Worm (Caenorhabditis elegans): ENCODE measurements around the gene C48B4.8.

DNA sequence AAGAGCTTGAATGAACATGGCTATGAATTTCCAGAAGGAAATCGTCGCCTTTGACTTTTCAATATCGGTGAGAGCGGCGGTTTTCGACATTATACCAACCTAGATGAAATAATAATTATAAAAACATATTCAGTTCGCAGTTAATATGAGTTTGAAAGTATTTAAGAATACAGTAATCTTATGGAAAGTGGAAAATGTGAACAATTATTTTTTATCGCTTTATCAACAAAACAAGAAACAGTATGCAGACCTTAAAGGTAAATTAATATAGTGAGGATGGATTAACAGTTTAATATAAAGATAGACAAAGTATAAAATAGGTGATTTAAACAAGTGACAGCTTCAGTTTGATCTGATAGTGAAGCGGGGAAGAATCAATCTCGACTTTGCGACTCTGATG lies 2.6 kb downstream of the C48B4.8 start, which contains the start of gene C48B4.6:
- TF ChIP-seq unc-62 (GFP tag; optimal IDR thresholded peaks at IDR 0.05) = no peak
- TF ChIP-seq F33H1.4 (GFP tag; IDR thresholded peaks at IDR 0.05) = no peak
- no peak for TF ChIP-seq rpc-1 (optimal IDR thresholded peaks at IDR 0.05)
- no peak for TF ChIP-seq rpc-1 (tag; optimal IDR thresholded peaks at IDR 0.05)
- no peak for TF ChIP-seq lin-35 (GFP tag; optimal IDR thresholded peaks at IDR 0.05)
- TF ChIP-seq K12H6.12 (tag; optimal IDR thresholded peaks at IDR 0.05) = no peak
- TF ChIP-seq snpc-4 (GFP tag; optimal IDR thresholded peaks at IDR 0.05) = no peak
- TF ChIP-seq snpc-4 (tag; optimal IDR thresholded peaks at IDR 0.05) = no peak
- no peak for TF ChIP-seq nhr-90 (tag; optimal IDR thresholded peaks at IDR 0.05)
- no peak for TF ChIP-seq dpl-1 (GFP tag; optimal IDR thresholded peaks at IDR 0.05)
- no peak for TF ChIP-seq him-1 (tag; optimal IDR thresholded peaks at IDR 0.05)
- TF ChIP-seq T07F8.4 (tag; optimal IDR thresholded peaks at IDR 0.05) = no peak
